Fruit fly (Drosophila melanogaster) whole organism, embryonic: ENCODE measurements around the gene Lipt2.

ENCODE experiments used
- ATbp ChIP-seq: fragments of 200-800 bp; sonication (Bioruptor generic); optimal IDR thresholded peaks from 2 replicates; lab custom pipeline; 2017; ENCODE audit warnings: missing biosample characterization, mild to moderate bottlenecking, missing genetic modification characterization, missing genetic modification reagents
- BEAF-32 ChIP-seq: fragments of 200-800 bp; sonication (Bioruptor generic); optimal IDR thresholded peaks from 3 replicates; lab custom pipeline; 2017; ENCODE audit warnings: missing biosample characterization, missing genetic modification characterization, mild to moderate bottlenecking, moderate library complexity, missing genetic modification reagents
- CG10147 ChIP-seq: fragments of 200-800 bp; sonication (Bioruptor generic); optimal IDR thresholded peaks from 2 replicates; lab custom pipeline; 2019; ENCODE audit warnings: missing biosample characterization, mild to moderate bottlenecking, missing genetic modification characterization, moderate library complexity
- CG13424 ChIP-seq: fragments of 200-800 bp; sonication (Bioruptor generic); optimal IDR thresholded peaks from 2 replicates; lab custom pipeline; 2019; ENCODE audit warnings: missing biosample characterization, mild to moderate bottlenecking, missing genetic modification characterization, moderate library complexity
- CG13775 ChIP-seq: fragments of 200-800 bp; sonication (Bioruptor generic); optimal IDR thresholded peaks from 3 replicates; lab custom pipeline; 2017; ENCODE audit warnings: missing biosample characterization, mild to moderate bottlenecking, missing genetic modification characterization
- CG14710 ChIP-seq: fragments of 200-800 bp; sonication (Bioruptor generic); optimal IDR thresholded peaks from 3 replicates; lab custom pipeline; 2019; ENCODE audit warnings: missing biosample characterization, mild to moderate bottlenecking, missing genetic modification characterization, moderate library complexity
- CG14860 ChIP-seq: fragments of 200-800 bp; sonication (Bioruptor generic); IDR thresholded peaks from 3 replicates; pipeline ENCODE4 v1.3.6; 2022; ENCODE audit warnings: missing biosample characterization, missing genetic modification characterization; ENCODE audit not compliant: partially characterized antibody
- CG15269 ChIP-seq: fragments of 200-800 bp; sonication (Bioruptor generic); optimal IDR thresholded peaks from 2 replicates; lab custom pipeline; 2018; ENCODE audit warnings: missing biosample characterization, mild to moderate bottlenecking, missing genetic modification characterization, moderate library complexity
- CG16813 ChIP-seq: fragments of 200-800 bp; sonication (Bioruptor generic); IDR thresholded peaks from 3 replicates; pipeline ENCODE4 v1.3.6; 2022; ENCODE audit warnings: missing biosample characterization, missing genetic modification characterization; ENCODE audit not compliant: partially characterized antibody
- CG18262 ChIP-seq: fragments of 200-800 bp; optimal IDR thresholded peaks from 3 replicates; lab custom pipeline; 2019; ENCODE audit warnings: missing biosample characterization, mild to moderate bottlenecking, missing genetic modification characterization, moderate library complexity
- CG18619 ChIP-seq: fragments of 200-800 bp; sonication (Bioruptor generic); optimal IDR thresholded peaks from 3 replicates; lab custom pipeline; 2017; ENCODE audit warnings: missing biosample characterization, mild to moderate bottlenecking, missing genetic modification characterization
- CG18764 ChIP-seq: fragments of 200-800 bp; sonication (Bioruptor generic); optimal IDR thresholded peaks from 3 replicates; lab custom pipeline; 2016; ENCODE audit warnings: missing biosample characterization, missing genetic modification characterization
- CG30020 ChIP-seq: fragments of 200-800 bp; optimal IDR thresholded peaks from 2 replicates; lab custom pipeline; 2019; ENCODE audit warnings: missing biosample characterization, mild to moderate bottlenecking, missing genetic modification characterization, moderate library complexity
- CG3065 ChIP-seq: fragments of 200-800 bp; sonication (Bioruptor generic); optimal IDR thresholded peaks from 2 replicates; lab custom pipeline; 2016; ENCODE audit warnings: missing biosample characterization, missing genetic modification characterization
- CG33213 ChIP-seq: fragments of 200-800 bp; sonication (Bioruptor generic); optimal IDR thresholded peaks from 3 replicates; lab custom pipeline; 2016; ENCODE audit warnings: missing biosample characterization, missing genetic modification characterization
- CG4820 ChIP-seq: fragments of 200-800 bp; sonication (Bioruptor generic); optimal IDR thresholded peaks from 3 replicates; lab custom pipeline; 2016; ENCODE audit warnings: missing biosample characterization, missing genetic modification characterization
- CG6175 ChIP-seq: fragments of 200-800 bp; sonication (Bioruptor generic); IDR thresholded peaks from 3 replicates; pipeline ENCODE4 v1.3.6; 2022; ENCODE audit warnings: missing biosample characterization, missing genetic modification characterization
- CG6654 ChIP-seq: fragments of 200-800 bp; sonication (Bioruptor generic); optimal IDR thresholded peaks from 2 replicates; lab custom pipeline; 2017; ENCODE audit warnings: missing biosample characterization, mild to moderate bottlenecking, missing genetic modification characterization
- CG7372 ChIP-seq: fragments of 200-800 bp; sonication (Bioruptor generic); IDR thresholded peaks from 2 replicates; pipeline ENCODE4 v1.3.6; 2022; ENCODE audit warnings: missing biosample characterization, missing genetic modification characterization
- ERR ChIP-seq: fragments of 200-800 bp; sonication (Bioruptor generic); optimal IDR thresholded peaks from 2 replicates; lab custom pipeline; 2016; ENCODE audit warnings: missing biosample characterization, missing genetic modification characterization
- Eip74EF ChIP-seq, 2 experiments: fragments of 200-800 bp in 1 of 2; fragments of >200 bp in 1 of 2; sonication (Bioruptor generic) in 1 of 2; optimal IDR thresholded peaks; 2 replicates each; lab custom pipeline; 2017 to 2019; ENCODE audit warnings: missing biosample characterization in 2 of 2, missing genetic modification characterization in 2 of 2, mild to moderate bottlenecking in 1 of 2, moderate library complexity in 1 of 2
- Hr3 ChIP-seq: fragments of 200-800 bp; sonication (Bioruptor generic); optimal IDR thresholded peaks from 3 replicates; lab custom pipeline; 2016; ENCODE audit warnings: missing biosample characterization, missing genetic modification characterization
- Hr39 ChIP-seq: fragments of >200 bp; optimal IDR thresholded peaks from 2 replicates; lab custom pipeline; 2017
- Hsf ChIP-seq: fragments of 200-800 bp; sonication (Bioruptor generic); optimal IDR thresholded peaks from 3 replicates; lab custom pipeline; 2016; ENCODE audit warnings: missing biosample characterization, missing genetic modification characterization
- Jarid2 ChIP-seq: fragments of 200-800 bp; sonication (Bioruptor generic); optimal IDR thresholded peaks from 3 replicates; lab custom pipeline; 2017; ENCODE audit warnings: mild to moderate bottlenecking, missing biosample characterization, missing genetic modification reagents, missing genetic modification characterization
- Max ChIP-seq: fragments of 200-800 bp; sonication (Bioruptor generic); optimal IDR thresholded peaks from 2 replicates; lab custom pipeline; 2016; ENCODE audit warnings: missing biosample characterization, mild to moderate bottlenecking, missing genetic modification characterization
- Opbp ChIP-seq: fragments of 200-800 bp; sonication (Bioruptor generic); IDR thresholded peaks from 3 replicates; pipeline ENCODE4 v1.3.6; 2022; ENCODE audit warnings: missing biosample characterization, missing genetic modification characterization; ENCODE audit not compliant: partially characterized antibody
- Sox100B ChIP-seq: fragments of 200-800 bp; sonication (Bioruptor generic); optimal IDR thresholded peaks from 3 replicates; lab custom pipeline; 2018; ENCODE audit warnings: missing biosample characterization, mild to moderate bottlenecking, missing genetic modification characterization
- Ssrp ChIP-seq: fragments of 200-800 bp; sonication (Bioruptor generic); optimal IDR thresholded peaks from 2 replicates; lab custom pipeline; 2018; ENCODE audit warnings: missing biosample characterization, mild to moderate bottlenecking, missing genetic modification characterization, moderate library complexity
- Usf ChIP-seq: fragments of 200-800 bp; sonication (Bioruptor generic); optimal IDR thresholded peaks from 2 replicates; lab custom pipeline; 2017; ENCODE audit warnings: missing genotype, missing biosample characterization, missing genetic modification characterization
- Xrp1 ChIP-seq: fragments of 200-800 bp; sonication (Bioruptor generic); IDR thresholded peaks from 2 replicates; pipeline ENCODE4 v1.3.6; 2022; ENCODE audit warnings: missing biosample characterization, missing genetic modification characterization
- az2 ChIP-seq: fragments of 200-800 bp; sonication (Bioruptor generic); optimal IDR thresholded peaks from 3 replicates; lab custom pipeline; 2016; ENCODE audit warnings: missing biosample characterization, missing genetic modification characterization
- bab2 ChIP-seq: fragments of 200-800 bp; sonication (Bioruptor generic); optimal IDR thresholded peaks from 2 replicates; lab custom pipeline; 2016; ENCODE audit warnings: missing biosample characterization, missing genetic modification characterization
- caup ChIP-seq: fragments of 200-800 bp; sonication (Bioruptor generic); optimal IDR thresholded peaks from 3 replicates; lab custom pipeline; 2017; ENCODE audit warnings: missing biosample characterization, mild to moderate bottlenecking, missing genetic modification characterization, moderate library complexity; ENCODE audit not compliant: severe bottlenecking
- chif ChIP-seq, 2 experiments: fragments of 200-800 bp; sonication (Bioruptor generic); optimal IDR thresholded peaks; 3 replicates each; lab custom pipeline; 2016; ENCODE audit warnings: missing biosample characterization in 2 of 2, missing genetic modification characterization in 2 of 2
- cwo ChIP-seq: fragments of 200-800 bp; sonication (Bioruptor generic); optimal IDR thresholded peaks from 3 replicates; lab custom pipeline; 2017; ENCODE audit warnings: missing biosample characterization, missing genetic modification characterization, mild to moderate bottlenecking, moderate library complexity, missing genetic modification reagents
- dmrt99B ChIP-seq: fragments of 200-800 bp; sonication (Bioruptor generic); optimal IDR thresholded peaks from 2 replicates; lab custom pipeline; 2018; ENCODE audit warnings: missing biosample characterization, mild to moderate bottlenecking, missing genetic modification characterization, moderate library complexity
- fd3F ChIP-seq: fragments of 200-800 bp; sonication (Bioruptor generic); optimal IDR thresholded peaks from 2 replicates; lab custom pipeline; 2018; ENCODE audit warnings: missing biosample characterization, mild to moderate bottlenecking, missing genetic modification characterization, moderate library complexity
- gsb ChIP-seq: fragments of 200-800 bp; sonication (Bioruptor generic); IDR thresholded peaks from 2 replicates; pipeline ENCODE4 v1.3.6; 2022; ENCODE audit warnings: missing biosample characterization, missing genetic modification characterization
- hbn ChIP-seq: fragments of 200-800 bp; sonication (Bioruptor generic); IDR thresholded peaks from 2 replicates; pipeline ENCODE4 v1.3.6; 2022; ENCODE audit warnings: missing biosample characterization, missing genetic modification characterization; ENCODE audit not compliant: partially characterized antibody
- jigr1 ChIP-seq: fragments of 200-800 bp; sonication (Bioruptor generic); IDR thresholded peaks from 3 replicates; pipeline ENCODE4 v1.3.6; 2022; ENCODE audit warnings: missing biosample characterization, missing genetic modification characterization
- mirr ChIP-seq: fragments of 200-800 bp; sonication (Bioruptor generic); optimal IDR thresholded peaks from 3 replicates; lab custom pipeline; 2018; ENCODE audit warnings: missing biosample characterization, mild to moderate bottlenecking, missing genetic modification characterization
- prd ChIP-seq, 3 experiments: fragments of >200 bp in 2 of 3; fragments of 200-800 bp in 1 of 3; sonication (Bioruptor generic) in 1 of 3; optimal IDR thresholded peaks in 2 of 3; IDR thresholded peaks in 1 of 3; 2 replicates in 2 of 3; 3 replicates in 1 of 3; pipeline versions ENCODE4 v1.3.6 to Lab custom; 2017 to 2022; ENCODE audit warnings: missing biosample characterization in 1 of 3, missing genetic modification characterization in 1 of 3
- psq ChIP-seq: fragments of 200-800 bp; sonication (Bioruptor generic); optimal IDR thresholded peaks from 2 replicates; lab custom pipeline; 2017; ENCODE audit warnings: missing biosample characterization, missing genetic modification characterization
- stwl ChIP-seq: fragments of 200-800 bp; sonication (Bioruptor generic); optimal IDR thresholded peaks from 3 replicates; lab custom pipeline; 2018; ENCODE audit warnings: missing biosample characterization, mild to moderate bottlenecking, missing genetic modification characterization, moderate library complexity
- tup ChIP-seq: fragments of 200-800 bp; sonication (Bioruptor generic); optimal IDR thresholded peaks from 2 replicates; lab custom pipeline; 2016; ENCODE audit warnings: missing biosample characterization, mild to moderate bottlenecking, missing genetic modification characterization, moderate library complexity
- unpg ChIP-seq: fragments of 200-800 bp; sonication (Bioruptor generic); optimal IDR thresholded peaks from 3 replicates; lab custom pipeline; 2018; ENCODE audit warnings: missing biosample characterization, mild to moderate bottlenecking, missing genetic modification characterization, moderate library complexity

The Lipt2 gene

dm6 chr3R:4479038-4479988 lies 42.2 kb upstream of the Lipt2 start, which contains the start of gene CG31523 (continued):
- no peak for TF ChIP-seq CG6175 (GFP tag; lab: Robert Waterston, UW)
- TF ChIP-seq dmrt99B: no peak
- TF ChIP-seq Hsf (GFP tag; lab: Kevin White, UChicago): no peak
- TF ChIP-seq Max (GFP tag; lab: Kevin White, UChicago): no peak
- no peak for TF ChIP-seq cwo
- no peak for TF ChIP-seq unpg (GFP tag; lab: Kevin White, UChicago)
- TF ChIP-seq CG10147: no peak
- TF ChIP-seq Hr3 (GFP tag; lab: Kevin White, UChicago): no peak
- no peak for TF ChIP-seq psq (GFP tag; lab: Kevin White, UChicago)
- peak; percentile 76 for TF ChIP-seq CG16813 (GFP tag; lab: Robert Waterston, UW)
- no peak for TF ChIP-seq gsb (GFP tag; lab: Robert Waterston, UW)
- TF ChIP-seq Ssrp (tag; lab: Kevin White, UChicago): no peak
- TF ChIP-seq CG4820 (GFP tag; lab: Kevin White, UChicago): no peak
- TF ChIP-seq CG15269 (tag; lab: Kevin White, UChicago): no peak
- TF ChIP-seq CG18619 (GFP tag; lab: Kevin White, UChicago): peak; percentile 27
- TF ChIP-seq bab2 (GFP tag; lab: Kevin White, UChicago): no peak
- TF ChIP-seq ERR (GFP tag; lab: Kevin White, UChicago): no peak
- no peak for TF ChIP-seq fd3F
- TF ChIP-seq hbn: peak; percentile 76
- no peak for TF ChIP-seq Hr39
- no peak for TF ChIP-seq CG3065 (GFP tag; lab: Kevin White, UChicago)
- TF ChIP-seq CG13424 (tag; lab: Kevin White, UChicago): no peak
- TF ChIP-seq CG14860 (GFP tag; lab: Robert Waterston, UW): peak; percentile 55; the same call in 2 of the 3 replicates
- peak; percentile 21 for TF ChIP-seq CG30020
- no peak for TF ChIP-seq CG33213 (GFP tag; lab: Kevin White, UChicago)
- no peak for TF ChIP-seq Jarid2 (GFP tag; lab: Kevin White, UChicago)
- TF ChIP-seq CG7372 (GFP tag; lab: Robert Waterston, UW): no peak
- no peak for TF ChIP-seq CG18262 (tag; lab: Kevin White, UChicago)
- no peak for TF ChIP-seq prd (optimal IDR thresholded peaks at IDR 0.05; lab: Kevin White, UChicago)
- TF ChIP-seq prd (GFP tag; IDR thresholded peaks at IDR 0.05; lab: Robert Waterston, UW): no peak
- no peak for TF ChIP-seq Xrp1 (GFP tag; lab: Robert Waterston, UW)
- TF ChIP-seq BEAF-32 (GFP tag; lab: Kevin White, UChicago): peak; percentile 78
- no peak for TF ChIP-seq CG13775 (GFP tag; lab: Kevin White, UChicago)
- no peak for TF ChIP-seq Eip74EF (GFP tag; optimal IDR thresholded peaks at IDR 0.05; lab: Kevin White, UChicago)
- TF ChIP-seq Usf (GFP tag; lab: Kevin White, UChicago): no peak
- TF ChIP-seq stwl (tag; lab: Kevin White, UChicago): peak; percentile 83
- TF ChIP-seq tup: no peak
- TF ChIP-seq CG14710: peak; percentile 12
- TF ChIP-seq az2 (GFP tag; lab: Kevin White, UChicago): no peak
- no peak for TF ChIP-seq CG6654 (GFP tag; lab: Kevin White, UChicago)
- TF ChIP-seq CG18764 (GFP tag; lab: Kevin White, UChicago): no peak
- no peak for TF ChIP-seq ATbp (GFP tag; lab: Kevin White, UChicago)
- TF ChIP-seq caup (GFP tag; lab: Kevin White, UChicago): no peak
- no peak; the same call in 2 of the 3 replicates for TF ChIP-seq jigr1 (GFP tag; lab: Robert Waterston, UW)
- peak; percentile 11 for TF ChIP-seq Sox100B (GFP tag; lab: Kevin White, UChicago)
- peak; percentile 89 for TF ChIP-seq Opbp
- TF ChIP-seq mirr (GFP tag; lab: Kevin White, UChicago): no peak
- no peak for TF ChIP-seq chif (GFP tag; optimal IDR thresholded peaks at IDR 0.05; lab: Kevin White, UChicago)
